Worm (Caenorhabditis elegans) whole organism, L1 larva: Measurements from ENCODE around the gene pdfr-1.
A peak's percentile ranks its signal among the peaks of the same experiment; 100 is the strongest.

Source experiments
- C04F5.9 ChIP-seq: sonication (generic microtip); optimal IDR thresholded peaks from 2 replicates; lab custom pipeline; 2016; ENCODE audit warnings: missing genetic modification characterization, missing compliant biosample characterization
- C16A3.4 ChIP-seq: fragments of 150-350 bp; optimal IDR thresholded peaks from 2 replicates; lab custom pipeline; 2014; ENCODE audit warnings: missing biosample characterization, missing genetic modification characterization
- Y116A8C.19 ChIP-seq: sonication (generic microtip); optimal IDR thresholded peaks from 2 replicates; lab custom pipeline; 2016; ENCODE audit warnings: missing compliant biosample characterization, missing genetic modification characterization, borderline replicate concordance
- alr-1 ChIP-seq: fragments of 200-800 bp; sonication (Bioruptor generic); optimal IDR thresholded peaks from 2 replicates; lab custom pipeline; 2018; ENCODE audit warnings: borderline replicate concordance, mild to moderate bottlenecking, missing genetic modification characterization, missing compliant biosample characterization
- blmp-1 ChIP-seq: fragments of 150-350 bp; optimal IDR thresholded peaks from 2 replicates; lab custom pipeline; 2014; ENCODE audit warnings: missing biosample characterization, missing genetic modification characterization
- ceh-8 ChIP-seq: fragments of 200-800 bp; sonication (Bioruptor generic); optimal IDR thresholded peaks from 2 replicates; lab custom pipeline; 2018; ENCODE audit warnings: mild to moderate bottlenecking, missing genetic modification characterization, moderate library complexity, missing compliant biosample characterization
- ceh-82 ChIP-seq, 3 experiments: fragments of 150-350 bp in 1 of 3; sonication (generic microtip) in 2 of 3; optimal IDR thresholded peaks; 2 replicates each; lab custom pipeline; 2014 to 2017; ENCODE audit warnings: missing biosample characterization in 3 of 3, missing genetic modification characterization in 3 of 3
- ceh-88 ChIP-seq: fragments of 200-800 bp; sonication (Bioruptor generic); IDR thresholded peaks from 2 replicates; pipeline ENCODE4 v1.3.6; 2022; ENCODE audit warnings: missing genetic modification characterization, missing compliant biosample characterization
- ces-1 ChIP-seq: fragments of 150-350 bp; optimal IDR thresholded peaks from 2 replicates; lab custom pipeline; 2014; ENCODE audit warnings: missing biosample characterization, missing genetic modification reagents, missing genetic modification characterization
- dsc-1 ChIP-seq: sonication (generic microtip); optimal IDR thresholded peaks from 2 replicates; lab custom pipeline; 2016; ENCODE audit warnings: mild to moderate bottlenecking, missing genetic modification characterization, missing compliant biosample characterization
- egl-27 ChIP-seq, 2 experiments: fragments of 150-350 bp in 1 of 2; sonication (generic microtip); optimal IDR thresholded peaks; 3 replicates each; lab custom pipeline; 2017 to 2018; ENCODE audit warnings: missing biosample characterization in 2 of 2, missing genetic modification characterization in 2 of 2, missing genetic modification reagents in 2 of 2
- elt-2 ChIP-seq: sonication (generic microtip); optimal IDR thresholded peaks from 2 replicates; lab custom pipeline; 2016; ENCODE audit warnings: missing genetic modification characterization, mild to moderate bottlenecking, inconsistent platforms, missing compliant biosample characterization, missing genetic modification reagents
- fkh-10 ChIP-seq: sonication (generic microtip); optimal IDR thresholded peaks from 2 replicates; lab custom pipeline; 2017; ENCODE audit warnings: missing biosample characterization, missing genetic modification reagents, missing genetic modification characterization
- fkh-8 ChIP-seq: sonication (generic microtip); optimal IDR thresholded peaks from 2 replicates; lab custom pipeline; 2016; ENCODE audit warnings: mild to moderate bottlenecking, missing genetic modification characterization, missing compliant biosample characterization
- isw-1 ChIP-seq: fragments of 200-800 bp; sonication (Bioruptor generic); IDR thresholded peaks from 2 replicates; pipeline ENCODE4 v1.3.6; 2022; ENCODE audit warnings: missing genetic modification characterization, missing compliant biosample characterization
- lin-14 ChIP-seq: fragments of 200-800 bp; sonication (Bioruptor generic); optimal IDR thresholded peaks from 2 replicates; lab custom pipeline; 2018; ENCODE audit warnings: mild to moderate bottlenecking, missing genetic modification characterization, moderate library complexity, missing compliant biosample characterization
- lin-15B ChIP-seq: fragments of 150-350 bp; sonication (generic microtip); optimal IDR thresholded peaks from 3 replicates; lab custom pipeline; 2014; ENCODE audit warnings: missing biosample characterization, missing genetic modification characterization
- lir-3 ChIP-seq: sonication (generic microtip); optimal IDR thresholded peaks from 2 replicates; lab custom pipeline; 2016; ENCODE audit warnings: mild to moderate bottlenecking, missing genetic modification characterization, moderate library complexity, missing compliant biosample characterization; ENCODE audit not compliant: poor library complexity
- lsy-2 ChIP-seq, 2 experiments: fragments of 150-350 bp; optimal IDR thresholded peaks; 2 replicates each; lab custom pipeline; 2014; ENCODE audit warnings: missing biosample characterization in 2 of 2, missing genetic modification characterization in 2 of 2
- mab-9 ChIP-seq: fragments of 200-800 bp; sonication (Bioruptor generic); IDR thresholded peaks from 2 replicates; pipeline ENCODE4 v1.3.6; 2022; ENCODE audit warnings: missing genetic modification reagents, missing genetic modification characterization, missing compliant biosample characterization
- mef-2 ChIP-seq: fragments of 150-350 bp; optimal IDR thresholded peaks from 2 replicates; lab custom pipeline; 2014; ENCODE audit warnings: missing biosample characterization, missing genetic modification characterization
- nhr-12 ChIP-seq: sonication (generic microtip); optimal IDR thresholded peaks from 2 replicates; lab custom pipeline; 2017; ENCODE audit warnings: missing biosample characterization, missing genetic modification characterization
- nhr-237 ChIP-seq: fragments of 150-350 bp; optimal IDR thresholded peaks from 2 replicates; lab custom pipeline; 2014; ENCODE audit warnings: missing biosample characterization, missing genetic modification characterization
- nhr-47 ChIP-seq: sonication (generic microtip); optimal IDR thresholded peaks from 2 replicates; lab custom pipeline; 2016; ENCODE audit warnings: mild to moderate bottlenecking, missing genetic modification characterization, moderate library complexity, missing compliant biosample characterization
- nhr-71 ChIP-seq: sonication (generic microtip); optimal IDR thresholded peaks from 2 replicates; lab custom pipeline; 2016; ENCODE audit warnings: mild to moderate bottlenecking, missing genetic modification characterization, moderate library complexity, missing compliant biosample characterization
- nhr-76 ChIP-seq: sonication (generic microtip); optimal IDR thresholded peaks from 2 replicates; lab custom pipeline; 2017; ENCODE audit warnings: missing biosample characterization, missing genetic modification characterization
- nhr-85 ChIP-seq: sonication (generic microtip); peaks from one replicate; lab custom pipeline; 2016; ENCODE audit warnings: missing genetic modification characterization, inconsistent platforms, missing compliant biosample characterization
- nhr-90 ChIP-seq: sonication (generic microtip); optimal IDR thresholded peaks from 2 replicates; lab custom pipeline; 2016; ENCODE audit warnings: mild to moderate bottlenecking, missing genetic modification characterization, missing compliant biosample characterization; ENCODE audit not compliant: poor library complexity
- pax-3 ChIP-seq: fragments of 200-800 bp; sonication (Bioruptor generic); optimal IDR thresholded peaks from 2 replicates; lab custom pipeline; 2018; ENCODE audit warnings: mild to moderate bottlenecking, missing genetic modification characterization, moderate library complexity, missing compliant biosample characterization
- rnt-1 ChIP-seq: sonication (generic microtip); optimal IDR thresholded peaks from 2 replicates; lab custom pipeline; 2016; ENCODE audit warnings: mild to moderate bottlenecking, missing genetic modification characterization, moderate library complexity, missing compliant biosample characterization
- skn-1 ChIP-seq: fragments of 150-350 bp; optimal IDR thresholded peaks from 2 replicates; lab custom pipeline; 2014; ENCODE audit warnings: missing biosample characterization, missing genetic modification characterization
- snpc-4 ChIP-seq: fragments of 150-350 bp; optimal IDR thresholded peaks from 2 replicates; lab custom pipeline; 2014; ENCODE audit warnings: missing biosample characterization, missing genetic modification characterization
- sox-4 ChIP-seq: sonication (generic microtip); optimal IDR thresholded peaks from 2 replicates; lab custom pipeline; 2016; ENCODE audit warnings: missing genetic modification characterization, missing compliant biosample characterization
- swsn-7 ChIP-seq: sonication (generic microtip); optimal IDR thresholded peaks from 2 replicates; lab custom pipeline; 2016; ENCODE audit warnings: missing genetic modification characterization, missing compliant biosample characterization
- tlp-1 ChIP-seq: fragments of 150-350 bp; optimal IDR thresholded peaks from 2 replicates; lab custom pipeline; 2014; ENCODE audit warnings: missing biosample characterization, missing genetic modification characterization
- unc-98 ChIP-seq: fragments of 200-800 bp; sonication (Bioruptor generic); IDR thresholded peaks from 2 replicates; pipeline ENCODE4 v1.3.6; 2022; ENCODE audit warnings: missing genetic modification characterization, missing compliant biosample characterization
- vab-15 ChIP-seq: sonication (generic microtip); optimal IDR thresholded peaks from 2 replicates; lab custom pipeline; 2017; ENCODE audit warnings: missing genotype, mild to moderate bottlenecking, missing genetic modification characterization, missing compliant biosample characterization
- xbp-1 ChIP-seq: sonication (generic microtip); optimal IDR thresholded peaks from 2 replicates; lab custom pipeline; 2016; ENCODE audit warnings: missing genetic modification characterization, missing compliant biosample characterization
- ztf-4 ChIP-seq: fragments of 150-350 bp; optimal IDR thresholded peaks from 2 replicates; lab custom pipeline; 2014; ENCODE audit warnings: missing biosample characterization, missing genetic modification characterization

Gene pdfr-1

DNA sequence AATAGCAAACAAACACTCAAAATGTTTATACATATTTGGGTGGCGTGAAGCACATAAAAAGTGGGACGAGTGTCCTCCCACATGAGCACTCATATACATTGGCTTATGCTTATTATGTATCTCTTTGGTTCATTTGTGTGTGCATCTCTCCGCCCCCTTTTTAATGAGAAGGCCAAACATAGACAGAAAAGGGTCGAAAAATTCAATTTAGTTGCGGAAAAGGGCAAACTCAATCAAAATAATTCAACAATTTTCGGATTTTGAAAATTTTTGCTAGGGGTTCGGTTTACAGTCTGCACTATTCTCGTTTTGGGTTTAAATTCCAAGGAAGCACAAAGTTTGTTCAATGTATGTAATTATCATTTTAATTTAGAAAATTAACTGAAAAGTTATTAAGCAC, 4.3 kb downstream of the pdfr-1 start:
- no peak for TF ChIP-seq nhr-71
- peak; percentile 3 for TF ChIP-seq lin-14 (GFP tag; lab: Kevin White, UChicago)

DNA sequence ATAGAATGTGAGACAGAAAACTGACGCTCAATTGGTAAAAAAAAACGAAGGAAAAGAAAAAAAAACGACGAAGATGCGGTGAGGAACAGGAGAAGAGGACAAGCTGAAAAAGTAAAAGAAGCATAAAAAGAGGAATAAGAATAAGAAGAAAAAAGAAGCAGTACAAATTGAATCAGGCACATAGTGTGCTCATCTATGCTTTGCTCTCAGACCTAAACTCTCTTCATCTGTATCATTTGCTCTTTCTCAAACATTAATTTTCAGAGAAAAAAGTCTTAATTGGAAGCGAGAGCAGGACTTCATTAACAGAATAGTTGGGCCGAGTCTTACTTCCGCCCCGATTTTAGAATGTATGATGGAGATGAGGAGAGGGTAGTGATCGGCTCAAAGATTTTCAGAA, 5.0 kb downstream of the pdfr-1 start:
- TF ChIP-seq ceh-88 (GFP tag; lab: Robert Waterston, UW) (no peak), lsy-2 (tag; optimal IDR thresholded peaks at IDR 0.05; lab: Kevin White, UChicago) (peak in 1 of 2 experiments; percentile 2), skn-1 (tag; lab: Kevin White, UChicago) (no peak), ces-1 (GFP tag; lab: Kevin White, UChicago) (peak; percentile 62), nhr-12 (tag; lab: Kevin White, UChicago) (no peak), mef-2 (no peak), nhr-71 (peak; percentile 18), fkh-10 (peak; percentile 25), lir-3 (no peak), snpc-4 (no peak), C16A3.4 (tag; lab: Kevin White, UChicago) (no peak), fkh-8 (peak; percentile 31), lin-15B (no peak), C04F5.9 (tag; lab: Kevin White, UChicago) (no peak), ceh-82 (tag; optimal IDR thresholded peaks at IDR 0.05; lab: Kevin White, UChicago) (no peak), nhr-237 (tag; lab: Kevin White, UChicago) (no peak), egl-27 (tag; optimal IDR thresholded peaks at IDR 0.05; lab: Kevin White, UChicago) (no peak), nhr-90 (no peak), isw-1 (GFP tag; lab: Robert Waterston, UW) (no peak), pax-3 (no peak), ceh-8 (GFP tag; lab: Kevin White, UChicago) (no peak), lin-14 (GFP tag; lab: Kevin White, UChicago) (peak; percentile 66), sox-4 (tag; lab: Kevin White, UChicago) (no peak), tlp-1 (no peak)

DNA sequence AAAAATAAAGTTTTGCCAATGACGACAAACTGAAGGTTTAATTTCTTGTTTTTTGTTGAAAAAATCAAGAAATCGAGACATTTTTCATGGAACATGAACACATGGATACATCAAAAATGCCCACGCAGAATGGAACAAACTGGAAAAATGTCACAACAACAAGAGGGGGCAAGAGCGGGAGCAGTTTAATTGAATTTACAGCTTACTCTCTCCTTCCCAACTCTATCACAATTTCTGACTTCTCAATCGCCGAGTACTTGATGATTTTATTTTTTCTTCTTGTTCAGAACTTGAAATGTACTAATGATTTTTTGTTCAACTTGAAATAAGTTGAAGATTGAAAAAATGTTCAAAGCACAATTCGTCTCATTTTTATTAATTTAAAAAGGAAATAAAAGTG, 6.6 kb downstream of the pdfr-1 start:
- TF ChIP-seq fkh-10 (no peak), alr-1 (tag; lab: Kevin White, UChicago) (no peak), xbp-1 (tag; lab: Kevin White, UChicago) (no peak), mab-9 (no peak), nhr-47 (tag; lab: Kevin White, UChicago) (no peak), vab-15 (no peak), lir-3 (no peak), elt-2 (no peak), sox-4 (tag; lab: Kevin White, UChicago) (no peak), nhr-76 (tag; lab: Kevin White, UChicago) (no peak), nhr-85 (tag; lab: Kevin White, UChicago) (no peak), Y116A8C.19 (no peak), dsc-1 (no peak), skn-1 (tag; lab: Kevin White, UChicago) (no peak), ceh-88 (GFP tag; lab: Robert Waterston, UW) (no peak), blmp-1 (no peak), nhr-90 (no peak), unc-98 (GFP tag; lab: Robert Waterston, UW) (no peak), ztf-4 (tag; lab: Kevin White, UChicago) (no peak)
- TF ChIP-seq, all 84 proteins: peak for 0

DNA sequence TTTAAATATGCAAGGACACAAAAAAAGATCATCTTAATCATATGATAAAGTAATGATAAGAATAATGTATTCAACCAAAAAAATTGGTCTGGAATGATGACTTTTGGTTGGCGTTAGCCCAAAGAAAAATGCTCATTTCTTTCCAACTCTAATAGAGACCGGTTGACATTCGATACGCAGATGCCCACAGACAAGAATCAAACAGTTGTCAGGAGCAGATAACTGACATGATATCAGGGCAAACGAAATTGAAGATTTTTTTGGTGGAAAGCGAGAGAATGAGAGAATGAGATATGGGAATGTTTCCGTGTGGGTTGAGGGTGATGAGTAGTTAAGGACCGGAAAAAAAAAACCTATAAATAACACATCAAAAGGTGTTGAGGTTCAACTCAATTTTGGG, 12.9 kb downstream of the pdfr-1 start:
- TF ChIP-seq swsn-7 (tag; lab: Kevin White, UChicago): no peak
- TF ChIP-seq lsy-2 (tag; optimal IDR thresholded peaks at IDR 0.05; lab: Kevin White, UChicago): peak in 1 of 2 experiments; percentile 3
- TF ChIP-seq rnt-1 (tag; lab: Kevin White, UChicago): peak; percentile 26
